Fruit fly (Drosophila melanogaster) whole organism: ENCODE results near the gene Miga.

Source experiments
- CG8478 ChIP-seq: fragments of >200 bp; optimal IDR thresholded peaks from 2 replicates; lab custom pipeline; 2018; ENCODE audit warnings: inconsistent platforms
- Dll ChIP-seq: fragments of >200 bp; optimal IDR thresholded peaks from 2 replicates; lab custom pipeline; 2017
- EcR ChIP-seq, 2 experiments: fragments of >200 bp; optimal IDR thresholded peaks; 2 replicates each; lab custom pipeline; 2017; ENCODE audit warnings: missing biosample characterization in 2 of 2, missing genetic modification characterization in 2 of 2, missing genetic modification reagents in 2 of 2
- pan ChIP-seq: fragments of >200 bp; optimal IDR thresholded peaks from 2 replicates; lab custom pipeline; 2017
- psq ChIP-seq: fragments of >200 bp; optimal IDR thresholded peaks from 2 replicates; lab custom pipeline; 2017
- usp ChIP-seq: fragments of >200 bp; optimal IDR thresholded peaks from 2 replicates; lab custom pipeline; 2017; ENCODE audit warnings: missing biosample characterization, missing genetic modification characterization, mixed read lengths

The Miga gene

dm6 chrX:8450214-8450904 lies 12.7 kb upstream of the Miga start:
- TF ChIP-seq pan (lab: Kevin White, UChicago) (no peak), usp (no peak), Dll (lab: Kevin White, UChicago) (no peak), psq (no peak), CG8478 (no peak), EcR (GFP tag; optimal IDR thresholded peaks at IDR 0.05; lab: Kevin White, UChicago) (no peak)

- TF ChIP-seq EcR (GFP tag; optimal IDR thresholded peaks at IDR 0.05; lab: Kevin White, UChicago) (no peak), psq (no peak), Dll (lab: Kevin White, UChicago) (no peak), pan (lab: Kevin White, UChicago) (no peak), CG8478 (no peak), usp (no peak)
These were observed 10.6 kb upstream of the Miga start for dm6 chrX:8448171-8448570.

- no peak for TF ChIP-seq CG8478
- TF ChIP-seq EcR (GFP tag; optimal IDR thresholded peaks at IDR 0.05; lab: Kevin White, UChicago): no peak
- no peak for TF ChIP-seq pan (lab: Kevin White, UChicago)
- TF ChIP-seq Dll (lab: Kevin White, UChicago): no peak
- TF ChIP-seq usp: no peak
- no peak for TF ChIP-seq psq
These were observed 9.5 kb upstream of the Miga start for dm6 chrX:8447166-8447565.

dm6 chrX:8444883-8445572 lies 7.4 kb upstream of the Miga start:
- TF ChIP-seq pan (lab: Kevin White, UChicago) (no peak), EcR (GFP tag; optimal IDR thresholded peaks at IDR 0.05; lab: Kevin White, UChicago) (no peak), psq (no peak), CG8478 (no peak), usp (no peak), Dll (lab: Kevin White, UChicago) (no peak)

- no peak for TF ChIP-seq pan (lab: Kevin White, UChicago)
- no peak for TF ChIP-seq usp
- TF ChIP-seq Dll (lab: Kevin White, UChicago): no peak
- TF ChIP-seq CG8478: no peak
- TF ChIP-seq psq: no peak
- TF ChIP-seq EcR (GFP tag; optimal IDR thresholded peaks at IDR 0.05; lab: Kevin White, UChicago): no peak
These were observed 6.7 kb upstream of the Miga start for dm6 chrX:8444279-8444678.

dm6 chrX:8442912-8443311 lies 5.3 kb upstream of the Miga start:
- TF ChIP-seq EcR (GFP tag; optimal IDR thresholded peaks at IDR 0.05; lab: Kevin White, UChicago) (no peak), pan (lab: Kevin White, UChicago) (no peak), usp (no peak), Dll (lab: Kevin White, UChicago) (no peak), psq (no peak), CG8478 (no peak)

dm6 chrX:8442161-8442560 lies 4.5 kb upstream of the Miga start, which contains the start of gene CG12123:
Gene CG12123 (minus strand): TSS chrX:8442348.
- TF ChIP-seq pan (lab: Kevin White, UChicago): no peak
- TF ChIP-seq psq: no peak
- TF ChIP-seq usp: no peak
- no peak for TF ChIP-seq EcR (GFP tag; optimal IDR thresholded peaks at IDR 0.05; lab: Kevin White, UChicago)
- no peak for TF ChIP-seq CG8478
- TF ChIP-seq Dll (lab: Kevin White, UChicago): no peak

- TF ChIP-seq CG8478 (no peak), EcR (GFP tag; optimal IDR thresholded peaks at IDR 0.05; lab: Kevin White, UChicago) (no peak), Dll (lab: Kevin White, UChicago) (no peak), pan (lab: Kevin White, UChicago) (peak; percentile 39), psq (no peak), usp (no peak)
These were observed 850 bp downstream of the Miga start, which contains the start of gene CG1440 for dm6 chrX:8436656-8437284. Gene CG1440 (plus strand): TSS chrX:8437057.

- TF ChIP-seq psq (no peak), CG8478 (no peak), usp (no peak), Dll (lab: Kevin White, UChicago) (no peak), EcR (GFP tag; optimal IDR thresholded peaks at IDR 0.05; lab: Kevin White, UChicago) (no peak), pan (lab: Kevin White, UChicago) (no peak)
These were observed 3.9 kb downstream of the Miga start, which contains the start of gene CG32712 for dm6 chrX:8433709-8434108. Gene CG32712 (minus strand): TSS chrX:8433809.

- TF ChIP-seq psq (no peak), usp (no peak), Dll (lab: Kevin White, UChicago) (no peak), pan (lab: Kevin White, UChicago) (no peak), EcR (GFP tag; optimal IDR thresholded peaks at IDR 0.05; lab: Kevin White, UChicago) (no peak), CG8478 (no peak)
These were observed 15.0 kb downstream of the Miga start for dm6 chrX:8422643-8423042.

- no peak for TF ChIP-seq EcR (GFP tag; optimal IDR thresholded peaks at IDR 0.05; lab: Kevin White, UChicago)
These were observed 16.2 kb downstream of the Miga start for dm6 chrX:8421449-8421795.

dm6 chrX:8420772-8421448 lies 16.7 kb downstream of the Miga start:
- TF ChIP-seq pan (lab: Kevin White, UChicago) (peak; percentile 63), EcR (GFP tag; optimal IDR thresholded peaks at IDR 0.05; lab: Kevin White, UChicago) (peak; percentile 23 to 52), Dll (lab: Kevin White, UChicago) (no peak)
